Fruit fly (Drosophila melanogaster) whole organism, wandering third instar larva: ENCODE data around the gene Ndae1.

ENCODE experiments used
- psq ChIP-seq: fragments of 200-800 bp; sonication (Bioruptor generic); optimal IDR thresholded peaks from 3 replicates; lab custom pipeline; 2017; ENCODE audit warnings: missing biosample characterization, mild to moderate bottlenecking, missing genetic modification characterization, moderate library complexity
- usp ChIP-seq: fragments of >200 bp; optimal IDR thresholded peaks from 2 replicates; lab custom pipeline; 2017; ENCODE audit warnings: missing biosample characterization, missing genetic modification characterization

DNA sequence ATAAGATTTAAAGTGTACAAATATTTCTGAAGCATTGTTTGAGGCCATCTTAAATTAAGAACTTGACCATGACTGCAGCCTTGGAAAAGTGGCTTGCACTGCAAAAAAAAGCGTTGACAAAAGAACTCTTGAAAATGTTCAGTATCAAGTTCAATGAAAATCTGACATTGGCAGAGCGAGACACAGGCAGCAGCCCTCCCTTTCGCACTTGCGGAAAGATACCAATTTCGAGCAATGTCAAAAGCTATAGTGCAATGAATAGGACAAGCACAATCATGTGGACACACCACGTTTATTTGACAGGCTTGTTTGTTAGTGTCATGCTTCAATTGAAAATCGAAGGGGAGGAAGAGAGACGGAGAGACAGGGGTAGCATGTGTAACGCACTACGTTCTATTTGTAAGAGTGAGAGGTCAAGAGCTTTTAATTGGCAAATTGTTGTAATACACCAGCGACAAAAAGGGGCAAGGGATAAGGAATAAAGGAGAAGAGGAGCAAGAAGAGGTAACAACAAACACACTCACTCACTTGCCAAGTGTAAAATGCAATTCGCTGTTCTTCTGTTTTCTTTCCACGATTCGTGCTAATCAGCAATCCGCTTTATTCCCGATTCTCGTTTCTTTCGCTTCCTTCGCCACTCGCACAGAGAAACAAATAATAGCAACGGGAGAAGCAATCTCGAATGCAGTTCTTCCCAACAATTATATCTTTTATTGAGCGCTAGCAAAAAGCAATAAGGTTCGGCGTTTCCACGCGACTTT is 45.6 kb downstream of the Ndae1 start:
- TF ChIP-seq usp (GFP tag; lab: Kevin White, UChicago) (no peak), psq (GFP tag; lab: Kevin White, UChicago) (peak; percentile 96)
